Worm (Caenorhabditis elegans): ENCODE measurements around the gene M142.8.

M142.8 gene

DNA sequence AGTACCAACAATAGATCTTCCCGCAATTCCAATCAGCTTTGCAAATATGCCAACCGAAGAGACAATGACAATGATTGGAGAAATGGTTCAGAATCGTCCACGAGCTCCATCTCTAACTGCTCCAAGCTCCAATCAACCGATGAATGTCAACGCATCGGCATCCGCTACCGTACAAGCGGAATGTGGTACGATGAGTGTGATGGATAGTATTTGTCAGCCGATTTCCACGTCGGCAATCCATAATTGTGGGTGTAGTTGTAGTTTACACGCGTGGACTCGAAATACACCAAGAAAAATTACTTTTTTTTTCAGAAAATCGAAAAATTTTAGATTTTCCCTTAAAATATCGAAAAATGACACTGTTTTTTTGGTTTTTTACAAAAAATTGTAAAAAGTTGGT lies 9.5 kb downstream of the M142.8 start:
- no peak for TF ChIP-seq skn-1 (tag; optimal IDR thresholded peaks at IDR 0.05)
- no peak for TF ChIP-seq ztf-1 (GFP tag; conservative IDR thresholded peaks at IDR 0.05)
- no peak for TF ChIP-seq ama-1 (optimal IDR thresholded peaks at IDR 0.05)
- TF ChIP-seq sem-4 (tag; optimal IDR thresholded peaks at IDR 0.05) = no peak
- TF ChIP-seq lin-39 (tag; optimal IDR thresholded peaks at IDR 0.05) = no peak

- no peak for TF ChIP-seq unc-55 (GFP tag; optimal IDR thresholded peaks at IDR 0.05)
- TF ChIP-seq dmd-4 (tag; optimal IDR thresholded peaks at IDR 0.05) = no peak
- TF ChIP-seq ceh-16 (tag; optimal IDR thresholded peaks at IDR 0.05) = no peak
- TF ChIP-seq fos-1 (tag; optimal IDR thresholded peaks at IDR 0.05) = no peak
- TF ChIP-seq C34F6.9 (tag; optimal IDR thresholded peaks at IDR 0.05) = no peak
- TF ChIP-seq F13H6.1 (tag; optimal IDR thresholded peaks at IDR 0.05) = no peak
Measured at ce11 chrIII:10945537-10945936, 12.1 kb downstream of the M142.8 start.

- TF ChIP-seq skn-1 (tag; optimal IDR thresholded peaks at IDR 0.05) (no peak), unc-39 (tag; optimal IDR thresholded peaks at IDR 0.05) (no peak), nhr-237 (tag; optimal IDR thresholded peaks at IDR 0.05) (no peak), R02D3.7 (tag; optimal IDR thresholded peaks at IDR 0.05) (no peak), egl-27 (tag; optimal IDR thresholded peaks at IDR 0.05) (no peak), nhr-21 (tag; optimal IDR thresholded peaks at IDR 0.05) (no peak), nhr-23 (tag; optimal IDR thresholded peaks at IDR 0.05) (no peak), unc-55 (GFP tag; optimal IDR thresholded peaks at IDR 0.05) (no peak), nhr-12 (tag; optimal IDR thresholded peaks at IDR 0.05) (no peak), dmd-4 (tag; optimal IDR thresholded peaks at IDR 0.05) (no peak), nhr-6 (tag; optimal IDR thresholded peaks at IDR 0.05) (no peak), mab-5 (tag; optimal IDR thresholded peaks at IDR 0.05) (no peak), sma-3 (GFP tag; optimal IDR thresholded peaks at IDR 0.05) (no peak), peb-1 (tag; optimal IDR thresholded peaks at IDR 0.05) (no peak), F13H6.1 (tag; optimal IDR thresholded peaks at IDR 0.05) (no peak), elt-1 (tag; optimal IDR thresholded peaks at IDR 0.05) (no peak), C34F6.9 (tag; optimal IDR thresholded peaks at IDR 0.05) (no peak), alr-1 (tag; optimal IDR thresholded peaks at IDR 0.05) (no peak), ztf-1 (GFP tag; conservative IDR thresholded peaks at IDR 0.05) (no peak), lin-11 (tag; optimal IDR thresholded peaks at IDR 0.05) (no peak)
Measured at ce11 chrIII:10947155-10947554, 13.7 kb downstream of the M142.8 start, which contains the start of gene strd-1. TSS of gene strd-1 (plus strand) at chrIII:10947455.

ce11 chrIII:10951713-10952112 lies 18.3 kb downstream of the M142.8 start:
- TF ChIP-seq mbf-1 (tag; optimal IDR thresholded peaks at IDR 0.05) (no peak), gmeb-1 (tag; optimal IDR thresholded peaks at IDR 0.05) (no peak), egl-27 (tag; optimal IDR thresholded peaks at IDR 0.05) (no peak), R02D3.7 (tag; optimal IDR thresholded peaks at IDR 0.05) (no peak), nhr-129 (tag; optimal IDR thresholded peaks at IDR 0.05) (no peak), ceh-16 (tag; optimal IDR thresholded peaks at IDR 0.05) (no peak), skn-1 (tag; optimal IDR thresholded peaks at IDR 0.05) (no peak), fos-1 (tag; optimal IDR thresholded peaks at IDR 0.05) (no peak), F13H6.1 (tag; optimal IDR thresholded peaks at IDR 0.05) (no peak), blmp-1 (tag; optimal IDR thresholded peaks at IDR 0.05; ENCODE audit: insufficient read depth) (no peak), ztf-11 (tag; optimal IDR thresholded peaks at IDR 0.05) (no peak), sma-3 (GFP tag; optimal IDR thresholded peaks at IDR 0.05) (no peak), peb-1 (tag; optimal IDR thresholded peaks at IDR 0.05) (no peak), mdl-1 (tag; optimal IDR thresholded peaks at IDR 0.05) (no peak)

- no peak for TF ChIP-seq elt-1 (tag; optimal IDR thresholded peaks at IDR 0.05)
- no peak for TF ChIP-seq elt-3 (tag; optimal IDR thresholded peaks at IDR 0.05)
- TF ChIP-seq alr-1 (tag; optimal IDR thresholded peaks at IDR 0.05) = no peak
- no peak for TF ChIP-seq peb-1 (tag; optimal IDR thresholded peaks at IDR 0.05)
- TF ChIP-seq ztf-4 (tag; optimal IDR thresholded peaks at IDR 0.05) = no peak
- no peak for TF ChIP-seq F13H6.1 (tag; optimal IDR thresholded peaks at IDR 0.05)
- no peak for TF ChIP-seq fos-1 (tag; optimal IDR thresholded peaks at IDR 0.05)
- no peak for TF ChIP-seq sma-3 (GFP tag; optimal IDR thresholded peaks at IDR 0.05)
- TF ChIP-seq blmp-1 (tag; optimal IDR thresholded peaks at IDR 0.05; ENCODE audit: insufficient read depth) = no peak
- no peak for TF ChIP-seq sma-9 (GFP tag; optimal IDR thresholded peaks at IDR 0.05)
- no peak for TF ChIP-seq sma-9 (tag; optimal IDR thresholded peaks at IDR 0.05)
- TF ChIP-seq ceh-16 (tag; optimal IDR thresholded peaks at IDR 0.05) = no peak
- no peak for TF ChIP-seq C34F6.9 (tag; optimal IDR thresholded peaks at IDR 0.05)
- no peak for TF ChIP-seq ama-1 (optimal IDR thresholded peaks at IDR 0.05)
Measured at ce11 chrIII:10953160-10953559, 19.7 kb downstream of the M142.8 start, which contains the start of gene zig-5. TSS of gene zig-5 (minus strand) at chrIII:10953508.

Data from whole organism, L2 larva.